Worm (Caenorhabditis elegans) whole organism, L4 larva: Measurements from ENCODE around the gene lido-7.
A peak's percentile ranks its signal among the peaks of the same experiment; 100 is the strongest.

ENCODE experiments used
- F26F4.8 ChIP-seq: fragments of 200-800 bp; sonication (Bioruptor generic); conservative IDR thresholded peaks from 2 replicates; pipeline ENCODE4 v1.3.6; 2022; ENCODE audit warnings: missing genetic modification characterization, missing compliant biosample characterization
- T20F7.1 ChIP-seq: fragments of 200-800 bp; sonication (Bioruptor generic); optimal IDR thresholded peaks from 2 replicates; lab custom pipeline; 2018; ENCODE audit warnings: mild to moderate bottlenecking, missing genetic modification characterization, missing compliant biosample characterization
- Y5F2A.4 ChIP-seq: fragments of 200-800 bp; sonication (Bioruptor generic); optimal IDR thresholded peaks from 2 replicates; lab custom pipeline; 2018; ENCODE audit warnings: mild to moderate bottlenecking, missing genetic modification characterization, missing compliant biosample characterization
- ZK337.2 ChIP-seq: fragments of 200-800 bp; sonication (Bioruptor generic); IDR thresholded peaks from 2 replicates; pipeline ENCODE4 v1.3.6; 2022; ENCODE audit warnings: missing genetic modification reagents, missing genetic modification characterization, missing compliant biosample characterization
- ZK546.5 ChIP-seq, 2 experiments: sonication (generic microtip); optimal IDR thresholded peaks; 2 replicates each; lab custom pipeline; 2017; ENCODE audit warnings: missing biosample characterization in 2 of 2, missing genetic modification characterization in 2 of 2
- ceh-20 ChIP-seq: fragments of 200-800 bp; sonication (Bioruptor generic); IDR thresholded peaks from 2 replicates; pipeline ENCODE4 v1.3.6; 2022; ENCODE audit warnings: missing genetic modification reagents, missing genetic modification characterization, missing compliant biosample characterization
- ceh-28 ChIP-seq: fragments of 150-350 bp; optimal IDR thresholded peaks from 2 replicates; lab custom pipeline; 2014; ENCODE audit warnings: missing biosample characterization, missing genetic modification reagents, missing genetic modification characterization
- ceh-32 ChIP-seq: sonication (generic microtip); optimal IDR thresholded peaks from 2 replicates; lab custom pipeline; 2016; ENCODE audit warnings: mild to moderate bottlenecking, missing genetic modification characterization, missing compliant biosample characterization; ENCODE audit not compliant: poor library complexity
- ceh-62 ChIP-seq: sonication (generic microtip); optimal IDR thresholded peaks from 2 replicates; lab custom pipeline; 2017; ENCODE audit warnings: missing biosample characterization, missing genetic modification characterization
- ces-1 ChIP-seq: fragments of 150-350 bp; sonication (generic microtip); optimal IDR thresholded peaks from 4 replicates; lab custom pipeline; 2014; ENCODE audit warnings: missing biosample characterization, missing genetic modification reagents, missing genetic modification characterization
- cey-2 ChIP-seq: sonication (generic microtip); optimal IDR thresholded peaks from 3 replicates; lab custom pipeline; 2017; ENCODE audit warnings: missing genetic modification characterization, mild to moderate bottlenecking, missing compliant biosample characterization, antibody characterized with exemption, borderline replicate concordance; ENCODE audit not compliant: insufficient read depth
- ctbp-1 ChIP-seq: fragments of 200-800 bp; sonication (Bioruptor generic); IDR thresholded peaks from 2 replicates; pipeline ENCODE4 v1.3.6; 2022; ENCODE audit warnings: missing genetic modification reagents, missing genetic modification characterization, missing compliant biosample characterization
- daf-16 ChIP-seq, 3 experiments: sonication (generic microtip); optimal IDR thresholded peaks; 2 replicates each; lab custom pipeline; 2016 to 2017; ENCODE audit warnings: missing genetic modification characterization in 3 of 3, missing genetic modification reagents in 3 of 3, mild to moderate bottlenecking in 2 of 3, missing compliant biosample characterization in 2 of 3, missing biosample characterization in 1 of 3, moderate library complexity in 1 of 3
- dmd-6 ChIP-seq: fragments of 200-800 bp; sonication (Bioruptor generic); IDR thresholded peaks from 2 replicates; pipeline ENCODE4 v1.3.6; 2022; ENCODE audit warnings: missing genetic modification reagents, missing genetic modification characterization, missing compliant biosample characterization
- dmd-8 ChIP-seq: fragments of 200-800 bp; sonication (Bioruptor generic); IDR thresholded peaks from 2 replicates; pipeline ENCODE4 v1.3.6; 2022; ENCODE audit warnings: missing genetic modification characterization, missing compliant biosample characterization
- duxl-1 ChIP-seq: sonication (generic microtip); optimal IDR thresholded peaks from 2 replicates; lab custom pipeline; 2016; ENCODE audit warnings: mild to moderate bottlenecking, missing genetic modification characterization, moderate library complexity, missing compliant biosample characterization; ENCODE audit not compliant: poor library complexity
- dve-1 ChIP-seq: sonication (generic microtip); optimal IDR thresholded peaks from 2 replicates; lab custom pipeline; 2017; ENCODE audit warnings: antibody characterized with exemption, mild to moderate bottlenecking, missing genetic modification characterization, missing compliant biosample characterization; ENCODE audit not compliant: insufficient read depth
- egl-27 ChIP-seq: sonication (generic microtip); optimal IDR thresholded peaks from 3 replicates; lab custom pipeline; 2017; ENCODE audit warnings: missing biosample characterization, missing genetic modification reagents, missing genetic modification characterization
- gei-8 ChIP-seq: fragments of 200-800 bp; sonication (Bioruptor generic); optimal IDR thresholded peaks from 2 replicates; lab custom pipeline; 2018; ENCODE audit warnings: mild to moderate bottlenecking, missing genetic modification characterization, missing compliant biosample characterization
- hlh-30 ChIP-seq: sonication (generic microtip); optimal IDR thresholded peaks from 2 replicates; lab custom pipeline; 2017; ENCODE audit warnings: antibody characterized with exemption, mild to moderate bottlenecking, missing genetic modification characterization, missing compliant biosample characterization; ENCODE audit not compliant: insufficient read depth
- jun-1 ChIP-seq: fragments of 150-350 bp; optimal IDR thresholded peaks from 2 replicates; lab custom pipeline; 2014; ENCODE audit warnings: missing biosample characterization, missing genetic modification reagents, missing genetic modification characterization
- lim-7 ChIP-seq: fragments of 200-800 bp; sonication (Bioruptor generic); IDR thresholded peaks from 2 replicates; pipeline ENCODE4 v1.3.6; 2022; ENCODE audit warnings: missing genetic modification characterization, missing compliant biosample characterization
- lin-1 ChIP-seq: fragments of 200-800 bp; sonication (Bioruptor generic); IDR thresholded peaks from 2 replicates; pipeline ENCODE4 v1.3.6; 2022; ENCODE audit warnings: missing genetic modification reagents, missing genetic modification characterization, missing compliant biosample characterization
- lin-29 ChIP-seq: fragments of 200-800 bp; sonication (Bioruptor generic); IDR thresholded peaks from 2 replicates; pipeline ENCODE4 v1.3.6; 2022; ENCODE audit warnings: missing genetic modification reagents, missing genetic modification characterization, missing compliant biosample characterization
- lin-39 ChIP-seq: fragments of 150-350 bp; optimal IDR thresholded peaks from 2 replicates; lab custom pipeline; 2014; ENCODE audit warnings: missing biosample characterization, missing genetic modification reagents, missing genetic modification characterization
- lir-3 ChIP-seq: sonication (generic microtip); optimal IDR thresholded peaks from 2 replicates; lab custom pipeline; 2016; ENCODE audit warnings: mild to moderate bottlenecking, missing genetic modification characterization, missing compliant biosample characterization
- madf-9 ChIP-seq: fragments of 200-800 bp; sonication (Bioruptor generic); conservative IDR thresholded peaks from 2 replicates; pipeline ENCODE4 v1.3.6; 2022; ENCODE audit warnings: missing genetic modification reagents, missing genetic modification characterization, missing compliant biosample characterization
- mdl-1 ChIP-seq, 2 experiments: fragments of 150-350 bp in 1 of 2; sonication (generic microtip) in 1 of 2; optimal IDR thresholded peaks; 2 replicates each; lab custom pipeline; 2014 to 2017; ENCODE audit warnings: missing biosample characterization in 2 of 2, missing genetic modification characterization in 2 of 2
- mep-1 ChIP-seq: fragments of 150-350 bp; sonication (generic microtip); optimal IDR thresholded peaks from 3 replicates; lab custom pipeline; 2014; ENCODE audit warnings: missing biosample characterization, missing genetic modification characterization
- mxl-3 ChIP-seq: fragments of 200-800 bp; sonication (Bioruptor generic); optimal IDR thresholded peaks from 2 replicates; lab custom pipeline; 2018; ENCODE audit warnings: mild to moderate bottlenecking, missing genetic modification characterization, missing compliant biosample characterization
- nhr-11 ChIP-seq: fragments of 150-350 bp; optimal IDR thresholded peaks from 2 replicates; lab custom pipeline; 2014; ENCODE audit warnings: missing biosample characterization, missing genetic modification characterization
- nhr-111 ChIP-seq: fragments of 200-800 bp; sonication (Bioruptor generic); optimal IDR thresholded peaks from 2 replicates; lab custom pipeline; 2018; ENCODE audit warnings: mild to moderate bottlenecking, missing genetic modification characterization, missing compliant biosample characterization
- nhr-237 ChIP-seq: sonication (generic microtip); optimal IDR thresholded peaks from 2 replicates; lab custom pipeline; 2017; ENCODE audit warnings: missing biosample characterization, missing genetic modification characterization
- nhr-41 ChIP-seq: fragments of 200-800 bp; sonication (Bioruptor generic); IDR thresholded peaks from 2 replicates; pipeline ENCODE4 v1.3.6; 2022; ENCODE audit warnings: missing genetic modification reagents, missing genetic modification characterization, missing compliant biosample characterization
- nhr-42 ChIP-seq: fragments of 200-800 bp; sonication (Bioruptor generic); IDR thresholded peaks from 2 replicates; pipeline ENCODE4 v1.3.6; 2022; ENCODE audit warnings: missing genetic modification characterization, missing compliant biosample characterization
- nhr-76 ChIP-seq: fragments of 150-350 bp; optimal IDR thresholded peaks from 2 replicates; lab custom pipeline; 2014; ENCODE audit warnings: missing biosample characterization, missing genetic modification characterization
- pha-4 ChIP-seq, 2 experiments: fragments of 150-350 bp in 1 of 2; fragments of 200-800 bp in 1 of 2; sonication (Bioruptor generic) in 1 of 2; IDR thresholded peaks in 1 of 2; optimal IDR thresholded peaks in 1 of 2; 2 replicates each; pipeline versions ENCODE4 v1.3.6 to Lab custom; 2014 to 2022; ENCODE audit warnings: missing genetic modification characterization in 2 of 2, missing genetic modification reagents in 2 of 2, missing biosample characterization in 1 of 2, missing compliant biosample characterization in 1 of 2
- pqm-1 ChIP-seq: sonication (generic microtip); optimal IDR thresholded peaks from 2 replicates; lab custom pipeline; 2017; ENCODE audit warnings: missing biosample characterization, missing genetic modification characterization
- rbr-2 ChIP-seq: sonication (generic microtip); optimal IDR thresholded peaks from 2 replicates; lab custom pipeline; 2016; ENCODE audit warnings: missing genotype, missing genetic modification characterization, missing compliant biosample characterization
- skn-1 ChIP-seq: fragments of 150-350 bp; optimal IDR thresholded peaks from 2 replicates; lab custom pipeline; 2014; ENCODE audit warnings: missing biosample characterization, missing genetic modification characterization
- snpc-1.2 ChIP-seq: fragments of 200-800 bp; sonication (Bioruptor generic); IDR thresholded peaks from 2 replicates; pipeline ENCODE4 v1.3.6; 2022; ENCODE audit warnings: missing genetic modification reagents, missing genetic modification characterization, missing compliant biosample characterization
- tag-97 ChIP-seq: fragments of 200-800 bp; sonication (Bioruptor generic); IDR thresholded peaks from 2 replicates; pipeline ENCODE4 v1.3.6; 2022; ENCODE audit warnings: missing genetic modification characterization, missing compliant biosample characterization
- tra-1 ChIP-seq: fragments of 200-800 bp; sonication (Bioruptor generic); IDR thresholded peaks from 2 replicates; pipeline ENCODE4 v1.3.6; 2022; ENCODE audit warnings: missing genetic modification reagents, missing genetic modification characterization, missing compliant biosample characterization
- unc-130 ChIP-seq: sonication (generic microtip); optimal IDR thresholded peaks from 2 replicates; lab custom pipeline; 2016; ENCODE audit warnings: missing genetic modification reagents, missing genetic modification characterization, missing compliant biosample characterization
- unc-62 ChIP-seq, 3 experiments: fragments of 150-350 bp in 1 of 3; sonication (generic microtip); optimal IDR thresholded peaks in 2 of 3; peaks in 1 of 3; 1 replicate in 1 of 3; 2 replicates in 2 of 3; lab custom pipeline; 2014 to 2017; ENCODE audit warnings: missing biosample characterization in 3 of 3, missing genetic modification characterization in 3 of 3, missing genetic modification reagents in 3 of 3, missing genotype in 1 of 3
- zfp-2 ChIP-seq: sonication (generic microtip); optimal IDR thresholded peaks from 2 replicates; lab custom pipeline; 2016; ENCODE audit warnings: mild to moderate bottlenecking, missing genetic modification characterization, missing compliant biosample characterization
- zip-2 ChIP-seq: fragments of 150-350 bp; optimal IDR thresholded peaks from 2 replicates; lab custom pipeline; 2014; ENCODE audit warnings: missing biosample characterization, missing genetic modification characterization
- ztf-11 ChIP-seq: fragments of 150-350 bp; optimal IDR thresholded peaks from 2 replicates; lab custom pipeline; 2014; ENCODE audit warnings: missing biosample characterization, missing genetic modification characterization

lido-7 gene

ce11 chrII:2973940-2974402, 14.1 kb upstream of the lido-7 start:
- peak; percentile 99 for TF ChIP-seq ceh-20 (GFP tag; lab: Robert Waterston, UW)
- TF ChIP-seq mdl-1 (tag; optimal IDR thresholded peaks at IDR 0.05; lab: Kevin White, UChicago): peak; percentile 94 to 98
- peak; percentile 98 for TF ChIP-seq dve-1 (tag; lab: Kevin White, UChicago)
- TF ChIP-seq pqm-1: peak; percentile 31
- peak; percentile 99 for TF ChIP-seq tra-1 (GFP tag; lab: Robert Waterston, UW)
- peak; percentile 85 for TF ChIP-seq T20F7.1 (GFP tag; lab: Kevin White, UChicago)
- no peak for TF ChIP-seq cey-2 (tag; lab: Kevin White, UChicago)
- TF ChIP-seq zfp-2 (tag; lab: Kevin White, UChicago): no peak
- TF ChIP-seq ceh-28 (tag; lab: Kevin White, UChicago): no peak
- peak; percentile 29 for TF ChIP-seq ceh-32 (tag; lab: Kevin White, UChicago)
- peak; percentile 66; the same call in 1 of the 2 replicates for TF ChIP-seq dmd-8 (GFP tag; lab: Robert Waterston, UW)
- no peak for TF ChIP-seq ztf-11 (tag; lab: Kevin White, UChicago)
- peak; percentile 97 for TF ChIP-seq lin-1
- TF ChIP-seq nhr-42 (GFP tag; lab: Robert Waterston, UW): peak; percentile 86; the same call in 1 of the 2 replicates
- TF ChIP-seq mep-1 (tag; lab: Kevin White, UChicago): peak; percentile 96
- TF ChIP-seq hlh-30 (tag; lab: Kevin White, UChicago): peak; percentile 97
- TF ChIP-seq mxl-3 (GFP tag; lab: Kevin White, UChicago): peak; percentile 98
- peak; percentile 93 for TF ChIP-seq lin-29 (GFP tag; lab: Robert Waterston, UW)
- peak; percentile 35 for TF ChIP-seq ces-1 (GFP tag; lab: Kevin White, UChicago)
- peak in 1 of 2 experiments; percentile 44 for TF ChIP-seq daf-16 (GFP tag; optimal IDR thresholded peaks at IDR 0.05; lab: Kevin White, UChicago)
- peak; percentile 68 for TF ChIP-seq daf-16 (tag; optimal IDR thresholded peaks at IDR 0.05; lab: Kevin White, UChicago)
- TF ChIP-seq zip-2 (tag; lab: Kevin White, UChicago): peak; percentile 59
- TF ChIP-seq duxl-1 (tag; lab: Kevin White, UChicago): peak; percentile 92
- TF ChIP-seq lin-39 (tag; lab: Kevin White, UChicago): no peak
- peak; percentile 76 for TF ChIP-seq nhr-111 (GFP tag; lab: Kevin White, UChicago)
- TF ChIP-seq ZK546.5 (tag; optimal IDR thresholded peaks at IDR 0.05; lab: Kevin White, UChicago): no peak
- peak; percentile 59 for TF ChIP-seq nhr-76
- TF ChIP-seq ceh-62: no peak
- 0 out of 2 replicates have a peak, but pooled peaks have one; percentile 6 for TF ChIP-seq ZK337.2 (GFP tag; lab: Robert Waterston, UW)
- TF ChIP-seq gei-8: peak; percentile 98
- peak; percentile 97 for TF ChIP-seq nhr-41
- TF ChIP-seq nhr-237 (tag; lab: Kevin White, UChicago): no peak
- TF ChIP-seq F26F4.8 (GFP tag; lab: Robert Waterston, UW): no peak
- peak; percentile 81 for TF ChIP-seq rbr-2 (tag; lab: Kevin White, UChicago)
- TF ChIP-seq nhr-11: peak; percentile 90
- TF ChIP-seq jun-1: peak; percentile 91
- peak; percentile 100 for TF ChIP-seq pha-4 (GFP tag; IDR thresholded peaks at IDR 0.05; lab: Robert Waterston, UW)
- peak; percentile 2 for TF ChIP-seq pha-4 (tag; optimal IDR thresholded peaks at IDR 0.05; lab: Kevin White, UChicago)
- peak; percentile 58; the same call in 1 of the 2 replicates for TF ChIP-seq snpc-1.2 (GFP tag; lab: Robert Waterston, UW)
- peak; percentile 35 for TF ChIP-seq skn-1 (tag; lab: Kevin White, UChicago)
- TF ChIP-seq lim-7 (GFP tag; lab: Robert Waterston, UW): peak; percentile 63; the same call in 1 of the 2 replicates
- no peak for TF ChIP-seq lir-3
- peak; percentile 100 for TF ChIP-seq dmd-6 (GFP tag; lab: Robert Waterston, UW)
- TF ChIP-seq unc-62 (GFP tag; optimal IDR thresholded peaks at IDR 0.05 in 1 of 2; lab: Kevin White, UChicago): peak in 1 of 2 experiments; percentile 49
- TF ChIP-seq unc-62 (tag; optimal IDR thresholded peaks at IDR 0.05; lab: Kevin White, UChicago): no peak
- no peak for TF ChIP-seq egl-27 (tag; lab: Kevin White, UChicago)
- TF ChIP-seq Y5F2A.4 (GFP tag; lab: Kevin White, UChicago): peak; percentile 46
- TF ChIP-seq madf-9 (GFP tag; lab: Robert Waterston, UW): peak; percentile 94
- peak; percentile 98 for TF ChIP-seq ctbp-1 (GFP tag; lab: Robert Waterston, UW)
- TF ChIP-seq tag-97 (GFP tag; lab: Robert Waterston, UW): peak; percentile 81; the same call in 1 of the 2 replicates
- TF ChIP-seq unc-130: no peak
